Worm (Caenorhabditis elegans): ENCODE data around the gene rsks-1.

DNA sequence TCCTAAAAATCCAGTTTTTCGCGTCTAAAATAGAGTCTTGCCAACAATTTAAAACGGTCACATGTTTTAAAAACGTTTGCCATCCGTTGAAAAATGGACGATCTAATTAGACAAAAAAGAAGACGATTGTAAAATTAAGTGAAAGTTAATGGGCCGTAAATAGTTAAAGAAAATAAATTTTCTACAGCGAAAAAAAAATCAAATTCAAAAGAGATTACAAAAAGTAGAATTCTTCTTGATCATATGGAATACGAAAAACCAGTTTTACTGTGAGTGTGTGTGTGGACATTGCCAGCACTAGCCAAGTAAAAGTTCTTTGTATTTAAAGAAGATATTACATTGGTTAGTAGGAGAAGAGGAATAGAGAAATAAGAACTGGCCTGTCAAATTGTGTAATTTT is 17.2 kb downstream of the rsks-1 start:
- TF ChIP-seq med-1 (GFP tag; optimal IDR thresholded peaks at IDR 0.05; ENCODE audit: insufficient read depth) (no peak), ztf-29 (GFP tag; IDR thresholded peaks at IDR 0.05) (no peak), ref-1 (GFP tag; conservative IDR thresholded peaks at IDR 0.05) (no peak), cog-1 (tag; optimal IDR thresholded peaks at IDR 0.05) (no peak), tab-1 (GFP tag; IDR thresholded peaks at IDR 0.05) (no peak), T22C8.4 (GFP tag; IDR thresholded peaks at IDR 0.05) (no peak), klf-2 (GFP tag; conservative IDR thresholded peaks at IDR 0.05) (no peak), flt-1 (GFP tag; IDR thresholded peaks at IDR 0.05) (no peak), ztf-23 (GFP tag; IDR thresholded peaks at IDR 0.05) (no peak)
